Worm (Caenorhabditis elegans): ENCODE results near the gene arrd-17.
A peak's percentile ranks its signal among the peaks of the same experiment; 100 is the strongest.

Gene arrd-17

DNA sequence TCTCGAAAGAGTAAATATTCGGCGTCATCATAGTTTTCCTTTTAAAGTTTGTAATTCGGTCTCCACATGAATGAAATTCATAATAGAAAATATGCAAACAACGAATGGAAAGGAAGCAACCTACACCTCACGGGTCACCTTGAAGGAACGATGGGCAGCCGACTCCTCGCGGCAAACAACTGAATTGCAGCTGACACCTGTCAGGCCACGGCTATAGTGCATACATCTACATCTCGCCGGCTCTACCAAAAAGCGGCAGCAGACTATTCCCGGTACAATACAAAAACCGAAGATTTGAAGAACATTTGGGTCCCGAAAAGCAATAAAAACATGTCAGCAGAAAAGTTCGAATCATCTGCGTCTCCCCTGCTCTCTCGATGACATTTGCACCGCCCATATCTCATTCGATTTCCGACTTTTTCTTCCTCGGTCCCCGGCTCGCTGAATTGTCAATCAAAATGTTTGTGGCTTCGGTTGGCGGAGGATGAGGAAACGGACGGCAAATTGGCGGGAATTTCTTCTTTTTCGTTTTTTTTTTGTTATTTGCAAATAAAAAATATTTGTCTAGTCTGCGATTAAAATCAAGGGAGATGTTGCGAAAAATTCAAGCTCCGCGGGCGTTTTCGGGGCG, 5.2 kb upstream of the arrd-17 start (continued):
- 0 out of 2 replicates have a peak, but pooled peaks have one; percentile 8 for TF ChIP-seq set-16 (GFP tag; IDR thresholded peaks at IDR 0.05)
- no peak for TF ChIP-seq zip-11 (GFP tag; IDR thresholded peaks at IDR 0.05)

DNA sequence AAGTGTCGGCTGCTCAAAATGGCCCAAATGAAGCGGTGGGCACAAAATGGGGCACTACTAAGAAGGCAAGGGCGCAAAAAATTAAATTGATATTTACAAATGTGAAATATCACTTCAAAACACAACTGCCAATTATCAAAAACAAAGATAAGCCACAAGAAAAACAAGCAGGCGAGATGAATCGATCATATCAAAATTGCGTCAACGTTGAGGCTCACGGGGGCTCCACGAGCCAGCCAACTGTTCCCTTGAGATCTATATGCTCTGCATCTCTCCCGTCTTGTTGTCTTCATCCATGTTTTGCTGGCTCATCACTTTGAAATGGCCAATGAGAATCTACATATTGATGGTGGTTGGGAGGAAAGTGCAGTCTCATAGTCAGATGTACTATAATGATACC, 4.6 kb upstream of the arrd-17 start:
- TF ChIP-seq nhr-48 (tag; optimal IDR thresholded peaks at IDR 0.05), result no peak
- TF ChIP-seq daf-16 (GFP tag; optimal IDR thresholded peaks at IDR 0.05), result peak in 1 of 2 experiments; percentile 81
- no peak for TF ChIP-seq daf-16 (tag; optimal IDR thresholded peaks at IDR 0.05)
- TF ChIP-seq snpc-4 (tag; optimal IDR thresholded peaks at IDR 0.05), result peak; percentile 1
- peak in 1 of 2 experiments; percentile 28 for TF ChIP-seq mdl-1 (tag; optimal IDR thresholded peaks at IDR 0.05)

DNA sequence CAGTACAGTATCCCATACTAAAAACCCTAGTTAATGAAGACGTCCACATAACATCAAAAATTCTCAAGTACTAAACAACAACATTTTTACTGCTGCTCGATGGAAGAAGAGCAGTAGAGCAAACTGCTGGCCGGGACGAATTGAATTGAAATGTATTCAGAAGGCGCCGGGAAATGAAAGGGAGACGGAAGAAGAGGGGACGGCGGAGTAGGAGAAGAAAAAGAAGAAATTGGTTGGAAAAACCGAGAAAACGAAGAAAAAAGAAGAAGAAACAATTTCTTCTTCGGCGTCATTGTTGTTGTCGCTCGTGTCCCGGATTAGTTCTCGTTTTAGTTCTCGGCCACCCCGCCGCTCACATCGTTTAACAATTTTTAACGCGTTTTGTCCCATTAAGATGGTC, 3.2 kb upstream of the arrd-17 start:
- TF ChIP-seq fkh-10 (GFP tag; optimal IDR thresholded peaks at IDR 0.05), result peak; percentile 41
- no peak for TF ChIP-seq lsy-2 (tag; optimal IDR thresholded peaks at IDR 0.05)
- TF ChIP-seq ctbp-1 (GFP tag; IDR thresholded peaks at IDR 0.05), result 0 out of 2 replicates have a peak, but pooled peaks have one; percentile 42

DNA sequence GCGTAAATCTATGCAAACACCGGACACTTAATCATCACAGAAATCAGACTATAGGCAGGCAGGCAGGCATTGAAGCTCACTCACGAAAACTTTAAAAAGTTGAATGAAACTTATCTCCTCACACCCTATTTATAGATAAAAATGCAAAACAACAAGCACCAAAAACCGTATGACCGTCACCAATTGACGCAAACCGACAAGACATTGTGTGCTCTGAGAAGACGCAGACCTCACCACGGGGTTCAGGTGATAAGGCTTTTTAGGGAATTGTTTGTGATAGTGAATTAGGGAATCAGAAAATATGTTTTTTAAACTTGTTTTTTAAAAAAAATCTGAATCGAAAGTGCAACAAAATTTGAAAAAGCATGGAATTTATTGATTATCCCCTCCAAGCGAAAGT, 3.9 kb downstream of the arrd-17 start, which contains the start of gene T12D8.5:
Gene T12D8.5, minus strand, starts transcription at position 95 of the 400 bp plus-strand sequence.
- 0 out of 2 replicates have a peak, but pooled peaks have one; percentile 2 for TF ChIP-seq T26A8.4 (GFP tag; IDR thresholded peaks at IDR 0.05)
- TF ChIP-seq hlh-30 (tag; optimal IDR thresholded peaks at IDR 0.05; ENCODE audit: insufficient read depth), result peak; percentile 84
- peak; percentile 82 for TF ChIP-seq hlh-11 (tag; optimal IDR thresholded peaks at IDR 0.05)
- TF ChIP-seq pqm-1 (tag; optimal IDR thresholded peaks at IDR 0.05), result peak; percentile 80
- TF ChIP-seq dmd-6 (GFP tag; IDR thresholded peaks at IDR 0.05), result peak; percentile 23; the same call in 1 of the 2 replicates
- TF ChIP-seq mdl-1 (tag; optimal IDR thresholded peaks at IDR 0.05), result peak in 1 of 2 experiments; percentile 34
- no peak for TF ChIP-seq nhr-102 (tag; optimal IDR thresholded peaks at IDR 0.05)
- TF ChIP-seq daf-16 (GFP tag; optimal IDR thresholded peaks at IDR 0.05), result peak in 1 of 2 experiments; percentile 9
- TF ChIP-seq daf-16 (tag; optimal IDR thresholded peaks at IDR 0.05), result peak; percentile 99
- no peak for TF ChIP-seq dmd-9 (GFP tag; IDR thresholded peaks at IDR 0.05)
- no peak for TF ChIP-seq nhr-111 (GFP tag; optimal IDR thresholded peaks at IDR 0.05)
- TF ChIP-seq arid-1 (GFP tag; conservative IDR thresholded peaks at IDR 0.05), result no peak
- TF ChIP-seq nhr-28 (tag; optimal IDR thresholded peaks at IDR 0.05), result peak; percentile 49
- peak; percentile 16 for TF ChIP-seq mep-1 (tag; optimal IDR thresholded peaks at IDR 0.05)
- peak; percentile 13 to 37 for TF ChIP-seq lsy-2 (tag; optimal IDR thresholded peaks at IDR 0.05)
- peak; percentile 90 for TF ChIP-seq dve-1 (tag; optimal IDR thresholded peaks at IDR 0.05; ENCODE audit: insufficient read depth)
- no peak for TF ChIP-seq ztf-7 (tag; optimal IDR thresholded peaks at IDR 0.05)

DNA sequence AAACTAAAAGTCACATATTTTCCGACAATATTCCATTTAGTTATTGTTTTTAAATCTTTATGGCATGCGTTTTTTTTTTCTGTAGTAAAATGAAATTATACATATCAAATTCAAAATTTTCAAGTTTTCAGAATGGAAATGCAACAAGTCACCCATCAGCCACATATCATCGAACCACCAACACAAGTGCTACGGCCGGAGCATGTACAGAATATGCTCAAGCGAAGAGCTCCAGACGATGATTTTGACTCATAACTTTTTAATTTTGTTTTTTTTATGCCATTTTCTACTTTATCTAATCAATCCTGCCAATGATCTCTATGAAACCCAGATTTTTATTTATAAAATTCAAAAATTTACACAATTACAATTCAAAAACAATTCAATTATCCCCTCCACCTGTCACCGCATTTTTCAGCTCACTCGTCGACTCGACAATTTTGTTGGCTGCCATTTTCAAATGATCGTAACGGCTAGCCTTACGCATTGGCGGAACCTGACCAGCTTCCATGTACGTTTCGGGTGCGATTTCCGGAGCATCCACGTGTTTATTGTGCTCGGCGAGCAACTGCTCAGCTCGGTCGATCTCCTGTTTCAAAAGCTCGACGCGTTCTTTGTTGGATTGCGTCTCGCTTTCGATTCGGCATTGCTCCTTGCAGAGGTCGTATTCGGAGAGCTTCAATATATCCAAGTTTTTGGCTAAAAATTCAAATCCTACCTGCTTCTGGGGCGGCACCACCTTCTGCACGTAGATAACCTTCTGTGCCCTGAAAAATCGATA, 4.8 kb downstream of the arrd-17 start:
- TF ChIP-seq spr-3 (GFP tag; optimal IDR thresholded peaks at IDR 0.05) (no peak), snpc-4 (tag; optimal IDR thresholded peaks at IDR 0.05) (no peak), ces-1 (GFP tag; optimal IDR thresholded peaks at IDR 0.05) (no peak), fos-1 (tag; optimal IDR thresholded peaks at IDR 0.05) (no peak), nhr-10 (tag; optimal IDR thresholded peaks at IDR 0.05) (no peak), lim-7 (GFP tag; IDR thresholded peaks at IDR 0.05) (no peak), zip-2 (tag; optimal IDR thresholded peaks at IDR 0.05) (no peak), ceh-82 (tag; optimal IDR thresholded peaks at IDR 0.05) (no peak), tra-1 (GFP tag; IDR thresholded peaks at IDR 0.05) (no peak), egl-43 (GFP tag; IDR thresholded peaks at IDR 0.05) (peak; percentile 73), lin-13 (GFP tag; optimal IDR thresholded peaks at IDR 0.05) (no peak), daf-12 (tag; optimal IDR thresholded peaks at IDR 0.05) (no peak), nhr-76 (tag; optimal IDR thresholded peaks at IDR 0.05) (no peak), D1046.2 (GFP tag; IDR thresholded peaks at IDR 0.05) (no peak), nhr-102 (tag; optimal IDR thresholded peaks at IDR 0.05) (peak; percentile 31), hmg-1.1 (GFP tag; IDR thresholded peaks at IDR 0.05) (no peak), zfp-3 (GFP tag; conservative IDR thresholded peaks at IDR 0.05) (peak; percentile 68), F10B5.3 (tag; optimal IDR thresholded peaks at IDR 0.05) (no peak), nhr-48 (tag; optimal IDR thresholded peaks at IDR 0.05) (no peak), unc-130 (GFP tag; optimal IDR thresholded peaks at IDR 0.05) (no peak), daf-8 (GFP tag; IDR thresholded peaks at IDR 0.05) (no peak), jun-1 (tag; optimal IDR thresholded peaks at IDR 0.05) (no peak)

Measured in whole organism, L4 larva.